Worm (Caenorhabditis elegans) whole organism, late embryonic: ENCODE data around the gene F09F9.5.

Experiments
- ceh-2 ChIP-seq: sonication (generic microtip); optimal IDR thresholded peaks from 2 replicates; lab custom pipeline; 2016; ENCODE audit warnings: missing genotype, missing genetic modification characterization, missing compliant biosample characterization
- ceh-22 ChIP-seq: sonication (generic microtip); optimal IDR thresholded peaks from 2 replicates; lab custom pipeline; 2017; ENCODE audit warnings: missing biosample characterization, missing genetic modification characterization
- ets-4 ChIP-seq: sonication (generic microtip); optimal IDR thresholded peaks from 2 replicates; lab custom pipeline; 2016; ENCODE audit warnings: missing genetic modification characterization, missing compliant biosample characterization
- lim-6 ChIP-seq: sonication (generic microtip); optimal IDR thresholded peaks from 2 replicates; lab custom pipeline; 2016; ENCODE audit warnings: missing genetic modification characterization, missing compliant biosample characterization
- lin-11 ChIP-seq: fragments of 200-800 bp; sonication (Bioruptor generic); optimal IDR thresholded peaks from 2 replicates; lab custom pipeline; 2018; ENCODE audit warnings: mild to moderate bottlenecking, missing genetic modification characterization, missing compliant biosample characterization
- madf-2 ChIP-seq: sonication (generic microtip); optimal IDR thresholded peaks from 2 replicates; lab custom pipeline; 2017; ENCODE audit warnings: missing genetic modification characterization, missing compliant biosample characterization
- npax-4 ChIP-seq: sonication (generic microtip); optimal IDR thresholded peaks from 2 replicates; lab custom pipeline; 2016; ENCODE audit warnings: missing genetic modification characterization, missing compliant biosample characterization
- pha-4 ChIP-seq: fragments of 150-350 bp; optimal IDR thresholded peaks from 2 replicates; lab custom pipeline; 2018; ENCODE audit warnings: missing biosample characterization, missing genetic modification reagents, missing genetic modification characterization
- ttx-3 ChIP-seq: sonication (generic microtip); optimal IDR thresholded peaks from 2 replicates; lab custom pipeline; 2016; ENCODE audit warnings: missing genetic modification reagents, missing genetic modification characterization, missing compliant biosample characterization
- unc-42 ChIP-seq: sonication (generic microtip); optimal IDR thresholded peaks from 2 replicates; lab custom pipeline; 2016; ENCODE audit warnings: missing genotype, missing genetic modification characterization, missing compliant biosample characterization
- unc-55 ChIP-seq: sonication (generic microtip); optimal IDR thresholded peaks from 2 replicates; lab custom pipeline; 2017; ENCODE audit warnings: missing biosample characterization, missing genetic modification reagents, missing genetic modification characterization

Gene F09F9.5

DNA sequence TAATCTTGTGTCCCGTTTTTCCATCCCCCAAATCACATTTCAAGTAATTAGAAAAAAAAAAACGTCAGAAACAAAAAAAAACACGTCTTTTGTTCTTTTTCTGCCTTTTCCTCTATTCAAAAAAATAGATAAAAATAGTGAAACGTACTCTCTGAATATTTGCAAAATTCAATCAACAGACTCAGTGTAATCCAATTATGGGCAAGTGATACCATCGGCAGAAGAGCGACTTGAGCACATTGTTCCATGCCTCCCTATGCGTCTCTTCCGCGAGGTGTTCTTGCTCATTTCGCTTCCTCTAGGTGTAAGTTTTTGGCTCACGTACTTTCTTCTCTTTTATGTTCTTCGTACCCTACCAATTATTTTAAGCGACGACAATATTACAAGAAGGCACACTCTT is 45.7 kb downstream of the F09F9.5 start, which contains the start of gene ZK470.1:
TSS of gene ZK470.1 (plus strand) at position 301 of the 400 bp plus-strand sequence.
- TF ChIP-seq unc-55 (GFP tag; lab: Kevin White, UChicago) (no peak), pha-4 (tag; lab: Kevin White, UChicago) (no peak), unc-42 (peak; percentile 40)
- TF ChIP-seq, all 69 proteins: peak for 1

DNA sequence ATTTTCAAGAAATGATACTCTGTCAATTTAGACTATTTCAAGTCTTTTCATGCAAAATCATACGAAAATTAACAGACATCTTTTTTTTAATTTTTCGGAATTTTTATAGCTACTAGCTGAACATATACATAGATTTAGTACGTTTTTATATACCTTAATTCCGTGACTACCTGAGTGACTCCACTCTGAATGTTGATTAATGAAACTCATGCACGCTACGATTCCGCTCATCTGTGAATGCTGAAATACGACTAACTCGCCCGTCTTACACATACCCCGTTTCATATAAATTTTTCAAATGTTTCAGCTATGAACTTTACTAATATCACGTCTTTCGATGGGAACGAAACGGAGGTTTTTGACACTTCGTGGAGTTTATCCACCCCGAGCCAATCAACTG is 49.4 kb downstream of the F09F9.5 start, which contains the start of gene ZK470.14:
TSS of gene ZK470.14 (plus strand) at position 301 of the 400 bp plus-strand sequence.
- TF ChIP-seq ceh-2 (no peak), ets-4 (tag; lab: Kevin White, UChicago) (no peak), madf-2 (tag; lab: Kevin White, UChicago) (no peak), lin-11 (no peak), ttx-3 (tag; lab: Kevin White, UChicago) (no peak), unc-42 (no peak), lim-6 (tag; lab: Kevin White, UChicago) (no peak), npax-4 (tag; lab: Kevin White, UChicago) (no peak), ceh-22 (tag; lab: Kevin White, UChicago) (no peak)
